Worm (Caenorhabditis elegans) whole organism, L2 larva: ENCODE results near the gene mrpl-4.

Experiments used
- C34F6.9 ChIP-seq: fragments of 150-350 bp; optimal IDR thresholded peaks from 2 replicates; lab custom pipeline; 2014; ENCODE audit warnings: missing biosample characterization, missing genetic modification characterization
- F13H6.1 ChIP-seq: sonication (generic microtip); optimal IDR thresholded peaks from 2 replicates; lab custom pipeline; 2016; ENCODE audit warnings: missing genetic modification characterization, missing compliant biosample characterization
- Y55F3AM.14 ChIP-seq: fragments of 200-800 bp; sonication (Bioruptor generic); optimal IDR thresholded peaks from 2 replicates; lab custom pipeline; 2018; ENCODE audit warnings: mild to moderate bottlenecking, missing genetic modification characterization, missing compliant biosample characterization
- ZK546.5 ChIP-seq: sonication (generic microtip); optimal IDR thresholded peaks from 2 replicates; lab custom pipeline; 2017; ENCODE audit warnings: missing biosample characterization, missing genetic modification characterization
- aly-2 ChIP-seq: fragments of 150-350 bp; optimal IDR thresholded peaks from 2 replicates; lab custom pipeline; 2014; ENCODE audit warnings: missing biosample characterization, missing genetic modification characterization
- ama-1 ChIP-seq: fragments of 150-350 bp; optimal IDR thresholded peaks from 2 replicates; lab custom pipeline; 2018; ENCODE audit warnings: inconsistent platforms
- blmp-1 ChIP-seq: sonication (generic microtip); optimal IDR thresholded peaks from 2 replicates; lab custom pipeline; 2017; ENCODE audit warnings: missing genetic modification characterization, mild to moderate bottlenecking, missing compliant biosample characterization, antibody characterized with exemption, moderate library complexity; ENCODE audit not compliant: insufficient read depth
- ceh-16 ChIP-seq: fragments of 150-350 bp; optimal IDR thresholded peaks from 2 replicates; lab custom pipeline; 2014; ENCODE audit warnings: missing biosample characterization, missing genetic modification characterization
- crh-2 ChIP-seq: sonication (generic microtip); optimal IDR thresholded peaks from 2 replicates; lab custom pipeline; 2017; ENCODE audit warnings: missing biosample characterization, missing genetic modification characterization
- dmd-4 ChIP-seq: sonication (generic microtip); optimal IDR thresholded peaks from 2 replicates; lab custom pipeline; 2017; ENCODE audit warnings: missing biosample characterization, missing genetic modification characterization
- elt-3 ChIP-seq: sonication (generic microtip); optimal IDR thresholded peaks from 2 replicates; lab custom pipeline; 2017; ENCODE audit warnings: missing biosample characterization, missing genetic modification characterization
- gmeb-1 ChIP-seq: fragments of 150-350 bp; optimal IDR thresholded peaks from 2 replicates; lab custom pipeline; 2014; ENCODE audit warnings: missing biosample characterization, missing genetic modification characterization
- lin-11 ChIP-seq: fragments of 150-350 bp; sonication (generic microtip); optimal IDR thresholded peaks from 2 replicates; lab custom pipeline; 2014; ENCODE audit warnings: missing biosample characterization, missing genetic modification characterization, inconsistent platforms, mixed read lengths
- lin-39 ChIP-seq: fragments of 150-350 bp; optimal IDR thresholded peaks from 2 replicates; lab custom pipeline; 2014; ENCODE audit warnings: missing biosample characterization, missing genetic modification reagents, missing genetic modification characterization
- mab-5 ChIP-seq: fragments of 150-350 bp; optimal IDR thresholded peaks from 2 replicates; lab custom pipeline; 2014; ENCODE audit warnings: missing biosample characterization, missing genetic modification characterization
- mbf-1 ChIP-seq: sonication (generic microtip); optimal IDR thresholded peaks from 2 replicates; lab custom pipeline; 2017; ENCODE audit warnings: missing biosample characterization, missing genetic modification characterization
- mdl-1 ChIP-seq, 2 experiments: fragments of 150-350 bp in 1 of 2; sonication (generic microtip) in 1 of 2; optimal IDR thresholded peaks; 2 replicates each; lab custom pipeline; 2017; ENCODE audit warnings: missing biosample characterization in 2 of 2, missing genetic modification characterization in 2 of 2
- nhr-11 ChIP-seq: fragments of 150-350 bp; optimal IDR thresholded peaks from 2 replicates; lab custom pipeline; 2014; ENCODE audit warnings: missing biosample characterization, missing genetic modification characterization
- nhr-12 ChIP-seq: fragments of 150-350 bp; optimal IDR thresholded peaks from 2 replicates; lab custom pipeline; 2014; ENCODE audit warnings: missing biosample characterization, missing genetic modification characterization
- nhr-129 ChIP-seq: fragments of 150-350 bp; optimal IDR thresholded peaks from 2 replicates; lab custom pipeline; 2014; ENCODE audit warnings: missing biosample characterization, missing genetic modification characterization
- nhr-23 ChIP-seq: fragments of 150-350 bp; optimal IDR thresholded peaks from 2 replicates; lab custom pipeline; 2014; ENCODE audit warnings: missing biosample characterization, missing genetic modification reagents, missing genetic modification characterization
- nhr-237 ChIP-seq: fragments of 150-350 bp; optimal IDR thresholded peaks from 2 replicates; lab custom pipeline; 2014; ENCODE audit warnings: missing biosample characterization, missing genetic modification characterization
- nhr-25 ChIP-seq: fragments of 150-350 bp; sonication (generic microtip); optimal IDR thresholded peaks from 3 replicates; lab custom pipeline; 2014; ENCODE audit warnings: missing biosample characterization, missing genetic modification characterization
- nhr-6 ChIP-seq: fragments of 150-350 bp; optimal IDR thresholded peaks from 2 replicates; lab custom pipeline; 2014; ENCODE audit warnings: missing biosample characterization, missing genetic modification characterization
- nhr-77 ChIP-seq: fragments of 150-350 bp; optimal IDR thresholded peaks from 2 replicates; lab custom pipeline; 2014; ENCODE audit warnings: missing biosample characterization, missing genetic modification characterization
- peb-1 ChIP-seq: fragments of 150-350 bp; optimal IDR thresholded peaks from 2 replicates; lab custom pipeline; 2014; ENCODE audit warnings: missing biosample characterization, missing genetic modification characterization
- skn-1 ChIP-seq: sonication (generic microtip); optimal IDR thresholded peaks from 2 replicates; lab custom pipeline; 2017; ENCODE audit warnings: missing biosample characterization, missing genetic modification characterization
- sma-3 ChIP-seq: sonication (generic microtip); optimal IDR thresholded peaks from 2 replicates; lab custom pipeline; 2016; ENCODE audit warnings: missing genetic modification reagents, missing genetic modification characterization, missing compliant biosample characterization
- sma-9 ChIP-seq, 2 experiments: fragments of 150-350 bp in 1 of 2; sonication (generic microtip) in 1 of 2; optimal IDR thresholded peaks; 2 replicates each; lab custom pipeline; 2014 to 2016; ENCODE audit warnings: missing genetic modification characterization in 2 of 2, mild to moderate bottlenecking in 1 of 2, missing biosample characterization in 1 of 2, missing compliant biosample characterization in 1 of 2, missing genetic modification reagents in 1 of 2, moderate library complexity in 1 of 2
- snpc-4 ChIP-seq: fragments of 150-350 bp; optimal IDR thresholded peaks from 2 replicates; lab custom pipeline; 2014; ENCODE audit warnings: missing biosample characterization, missing genetic modification characterization
- unc-39 ChIP-seq: fragments of 150-350 bp; optimal IDR thresholded peaks from 2 replicates; lab custom pipeline; 2014; ENCODE audit warnings: missing biosample characterization, missing genetic modification characterization
- unc-55 ChIP-seq: fragments of 150-350 bp; sonication (generic microtip); optimal IDR thresholded peaks from 3 replicates; lab custom pipeline; 2014; ENCODE audit warnings: missing biosample characterization, missing genetic modification reagents, missing genetic modification characterization
- unc-62 ChIP-seq: fragments of 150-350 bp; optimal IDR thresholded peaks from 2 replicates; lab custom pipeline; 2014; ENCODE audit warnings: missing biosample characterization, missing genetic modification reagents, missing genetic modification characterization
- zag-1 ChIP-seq: fragments of 150-350 bp; optimal IDR thresholded peaks from 2 replicates; lab custom pipeline; 2014; ENCODE audit warnings: missing biosample characterization, missing genetic modification characterization
- ztf-1 ChIP-seq: fragments of 200-800 bp; sonication (Bioruptor generic); conservative IDR thresholded peaks from 2 replicates; pipeline ENCODE4 v1.3.6; 2022; ENCODE audit warnings: missing genetic modification characterization, missing compliant biosample characterization
- ztf-4 ChIP-seq: fragments of 150-350 bp; optimal IDR thresholded peaks from 2 replicates; lab custom pipeline; 2014; ENCODE audit warnings: missing biosample characterization, missing genetic modification characterization

mrpl-4 gene

DNA sequence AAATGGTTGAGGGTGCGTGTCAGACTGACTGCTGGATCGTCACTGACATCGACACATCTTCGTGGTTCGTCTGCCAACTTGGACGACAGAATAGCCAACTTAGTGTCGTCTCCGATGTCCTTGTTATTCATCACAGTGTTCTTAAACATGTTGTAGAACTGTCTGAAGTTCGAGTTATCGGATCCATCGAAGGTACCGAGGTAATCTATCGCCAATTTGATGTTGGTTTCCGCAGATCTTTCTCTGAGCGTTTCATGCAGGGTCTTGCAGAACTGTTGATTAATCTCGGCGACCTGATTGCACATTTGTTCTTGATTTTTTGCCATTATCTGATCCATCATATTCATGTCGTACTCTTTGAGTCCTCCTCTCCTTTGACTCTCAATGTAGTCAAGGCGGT lies 14.2 kb downstream of the mrpl-4 start:
- TF ChIP-seq nhr-11 (tag; lab: Kevin White, UChicago) (no peak), snpc-4 (tag; lab: Kevin White, UChicago) (no peak), lin-39 (tag; lab: Kevin White, UChicago) (no peak), nhr-12 (tag; lab: Kevin White, UChicago) (no peak), F13H6.1 (tag; lab: Kevin White, UChicago) (no peak), C34F6.9 (tag; lab: Kevin White, UChicago) (no peak), ztf-4 (no peak)

DNA sequence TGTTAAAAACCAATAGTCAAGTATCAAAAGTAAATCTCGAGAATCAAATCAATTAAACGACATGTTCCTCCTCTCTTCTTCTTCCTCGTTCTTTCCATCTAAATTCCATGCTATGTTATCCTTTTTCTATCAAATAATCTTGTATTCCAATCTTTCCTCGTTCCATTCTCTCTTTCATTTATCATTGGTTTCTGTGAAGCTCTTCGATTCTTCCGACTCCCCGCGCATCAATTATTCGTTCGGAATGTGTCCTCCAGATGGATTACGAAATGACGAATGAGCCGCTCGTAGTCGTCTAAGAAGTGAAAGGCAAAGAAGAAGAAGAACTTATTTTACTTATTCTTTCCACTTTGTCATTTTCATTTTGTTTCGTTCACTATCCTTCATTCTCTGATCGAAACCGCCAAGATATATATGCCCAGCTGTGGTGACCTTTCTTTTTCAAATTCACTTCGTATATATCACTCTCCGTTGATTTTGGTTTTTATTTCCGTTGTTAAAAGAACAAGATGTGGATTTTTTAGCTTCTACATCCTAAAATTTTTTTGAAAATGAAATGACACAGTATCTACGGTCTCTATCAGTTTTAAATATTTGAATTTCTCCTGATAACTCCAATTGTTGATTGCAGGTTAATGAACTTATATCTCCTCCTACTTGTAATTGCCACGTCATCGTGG lies 27.3 kb downstream of the mrpl-4 start, which contains the start of gene pxn-1:
pxn-1 (plus strand) TSS at position 630 of the 680 bp plus-strand sequence.
- TF ChIP-seq mab-5 (tag; lab: Kevin White, UChicago) (peak; percentile 73), unc-55 (GFP tag; lab: Kevin White, UChicago) (peak; percentile 74), nhr-25 (tag; lab: Kevin White, UChicago) (no peak)

- TF ChIP-seq F13H6.1 (tag; lab: Kevin White, UChicago): no peak
- no peak for TF ChIP-seq mab-5 (tag; lab: Kevin White, UChicago)
- TF ChIP-seq crh-2: no peak
- TF ChIP-seq nhr-23 (tag; lab: Kevin White, UChicago): no peak
- TF ChIP-seq zag-1 (tag; lab: Kevin White, UChicago): no peak
- TF ChIP-seq elt-3: no peak
- no peak for TF ChIP-seq Y55F3AM.14 (GFP tag; lab: Kevin White, UChicago)
- no peak for TF ChIP-seq ama-1 (lab: Kevin White, UChicago)
- TF ChIP-seq nhr-25 (tag; lab: Kevin White, UChicago): no peak
- TF ChIP-seq blmp-1: no peak
- no peak for TF ChIP-seq peb-1 (tag; lab: Kevin White, UChicago)
- TF ChIP-seq nhr-129: no peak
- TF ChIP-seq ceh-16 (tag; lab: Kevin White, UChicago): no peak
- no peak for TF ChIP-seq unc-39
- no peak for TF ChIP-seq unc-62 (GFP tag; lab: Kevin White, UChicago)
- no peak for TF ChIP-seq gmeb-1 (tag; lab: Kevin White, UChicago)
- TF ChIP-seq ZK546.5: no peak
- no peak for TF ChIP-seq unc-55 (GFP tag; lab: Kevin White, UChicago)
- no peak for TF ChIP-seq mdl-1 (tag; optimal IDR thresholded peaks at IDR 0.05; lab: Kevin White, UChicago)
- TF ChIP-seq snpc-4 (tag; lab: Kevin White, UChicago): no peak
These were observed 28.0 kb downstream of the mrpl-4 start for ce11 chrV:8495106-8495505.

DNA sequence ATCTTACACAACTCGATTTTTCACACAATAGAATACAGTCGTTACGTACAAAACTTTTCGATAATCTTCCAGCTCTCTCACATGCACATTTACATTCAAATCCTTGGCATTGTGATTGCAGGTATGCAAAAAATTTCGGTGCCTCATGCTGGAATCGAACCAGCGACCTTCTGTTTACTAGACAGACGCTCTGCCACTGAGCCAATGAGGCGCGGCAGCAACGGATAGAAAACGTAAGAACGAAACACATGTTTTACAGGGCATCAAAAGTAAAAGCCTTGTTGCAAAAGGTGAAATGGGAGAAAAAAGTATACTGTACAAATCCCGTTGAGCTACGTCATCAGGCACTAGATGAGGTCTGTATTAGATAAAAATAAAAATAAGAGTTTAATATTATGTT lies 28.9 kb downstream of the mrpl-4 start:
- TF ChIP-seq peb-1 (tag; lab: Kevin White, UChicago) (no peak), mbf-1 (no peak), unc-39 (no peak), gmeb-1 (tag; lab: Kevin White, UChicago) (peak; percentile 0), skn-1 (tag; lab: Kevin White, UChicago) (no peak), zag-1 (tag; lab: Kevin White, UChicago) (no peak), dmd-4 (tag; lab: Kevin White, UChicago) (no peak), sma-9 (GFP tag; optimal IDR thresholded peaks at IDR 0.05; lab: Kevin White, UChicago) (no peak), sma-9 (tag; optimal IDR thresholded peaks at IDR 0.05; lab: Kevin White, UChicago) (no peak), nhr-77 (tag; lab: Kevin White, UChicago) (no peak), nhr-129 (peak; percentile 48), sma-3 (GFP tag; lab: Kevin White, UChicago) (no peak), nhr-6 (no peak), aly-2 (tag; lab: Kevin White, UChicago) (no peak), nhr-23 (tag; lab: Kevin White, UChicago) (no peak), lin-39 (tag; lab: Kevin White, UChicago) (no peak), ztf-1 (GFP tag; lab: Robert Waterston, UW) (no peak)
- TF ChIP-seq, all 48 proteins: peak for 2

DNA sequence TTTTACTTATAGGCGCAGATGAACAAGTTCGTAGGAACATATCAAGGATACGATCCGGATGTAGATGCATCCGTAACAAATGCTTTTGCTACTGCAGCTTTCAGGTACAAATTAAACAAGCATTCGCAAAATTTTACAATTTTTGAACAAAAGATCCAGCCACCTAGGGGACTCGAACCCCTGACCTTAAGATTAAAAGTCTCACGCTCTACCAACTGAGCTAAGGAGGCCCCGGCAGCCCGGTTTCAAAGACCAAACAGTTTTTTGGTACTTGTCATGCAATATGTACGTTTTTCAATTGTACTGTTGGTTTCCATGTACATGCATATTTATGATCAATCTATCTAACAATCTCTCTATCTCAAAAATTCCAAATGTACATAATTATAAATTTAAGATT lies 32.3 kb downstream of the mrpl-4 start:
- TF ChIP-seq ama-1 (lab: Kevin White, UChicago) (no peak), nhr-237 (tag; lab: Kevin White, UChicago) (no peak), lin-11 (tag; lab: Kevin White, UChicago) (no peak), skn-1 (tag; lab: Kevin White, UChicago) (no peak)
